Fruit fly (Drosophila melanogaster): Measurements from ENCODE around the gene Ccp84Af.

dm6 chr3R:6672303-6673007 lies 17.6 kb downstream of the Ccp84Af start:
- TF ChIP-seq CG8478 (optimal IDR thresholded peaks at IDR 0.05): no peak
- TF ChIP-seq CTCF (optimal IDR thresholded peaks at IDR 0.05): no peak

Data from S2 (cell line).